Worm (Caenorhabditis elegans): ENCODE data around the gene C24D10.5.

- no peak for TF ChIP-seq flt-1 (GFP tag; IDR thresholded peaks at IDR 0.05)
- no peak for TF ChIP-seq ceh-13 (GFP tag; optimal IDR thresholded peaks at IDR 0.05)
- TF ChIP-seq ets-7 (tag; optimal IDR thresholded peaks at IDR 0.05), result no peak
- TF ChIP-seq hmbx-1 (tag; optimal IDR thresholded peaks at IDR 0.05), result no peak
- no peak for TF ChIP-seq ama-1 (optimal IDR thresholded peaks at IDR 0.05)
- TF ChIP-seq scrt-1 (GFP tag; IDR thresholded peaks at IDR 0.05), result no peak
- TF ChIP-seq pes-1 (GFP tag; IDR thresholded peaks at IDR 0.05), result no peak
- TF ChIP-seq F13C5.2 (tag; optimal IDR thresholded peaks at IDR 0.05), result no peak
- TF ChIP-seq B0310.2 (tag; optimal IDR thresholded peaks at IDR 0.05), result no peak
- no peak for TF ChIP-seq tbx-11 (GFP tag; IDR thresholded peaks at IDR 0.05)
- no peak for TF ChIP-seq aly-1 (tag; optimal IDR thresholded peaks at IDR 0.05)
- TF ChIP-seq hmg-4 (GFP tag; optimal IDR thresholded peaks at IDR 0.05), result no peak
- no peak for TF ChIP-seq tbx-37 (GFP tag; conservative IDR thresholded peaks at IDR 0.05)
These were observed 38.2 kb downstream of the C24D10.5 start for ce11 chrIV:5188051-5188450.

All from whole organism, early embryonic.